Fruit fly (Drosophila melanogaster) whole organism: ENCODE data around the gene CG8661.

ENCODE experiments used
- pan ChIP-seq: fragments of >200 bp; optimal IDR thresholded peaks from 2 replicates; lab custom pipeline; 2017
- psq ChIP-seq: fragments of >200 bp; optimal IDR thresholded peaks from 2 replicates; lab custom pipeline; 2017

DNA sequence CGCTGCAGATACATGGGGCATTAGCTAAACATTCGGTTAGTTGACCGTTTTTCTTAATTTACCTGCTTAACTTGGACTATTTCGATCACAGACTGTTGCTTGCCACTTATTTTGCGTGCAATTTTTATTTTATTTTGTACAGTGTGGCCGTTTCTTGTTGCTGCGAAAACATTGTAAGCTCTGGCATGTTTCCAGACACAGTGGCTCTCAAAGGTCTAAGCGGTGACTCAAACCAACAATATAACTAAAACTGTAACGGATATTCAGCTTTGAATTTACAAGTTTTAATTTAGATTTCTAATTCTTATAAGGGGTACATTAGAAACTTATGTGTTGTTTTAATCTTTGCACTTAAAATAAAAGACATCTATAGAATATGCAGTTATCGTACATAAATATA, 35.0 kb downstream of the CG8661 start, which contains the start of gene CG8675:
- TF ChIP-seq psq (lab: Kevin White, UChicago) (no peak), pan (lab: Kevin White, UChicago) (no peak)
